Worm (Caenorhabditis elegans): Measurements from ENCODE around the gene Y25C1A.14.

DNA sequence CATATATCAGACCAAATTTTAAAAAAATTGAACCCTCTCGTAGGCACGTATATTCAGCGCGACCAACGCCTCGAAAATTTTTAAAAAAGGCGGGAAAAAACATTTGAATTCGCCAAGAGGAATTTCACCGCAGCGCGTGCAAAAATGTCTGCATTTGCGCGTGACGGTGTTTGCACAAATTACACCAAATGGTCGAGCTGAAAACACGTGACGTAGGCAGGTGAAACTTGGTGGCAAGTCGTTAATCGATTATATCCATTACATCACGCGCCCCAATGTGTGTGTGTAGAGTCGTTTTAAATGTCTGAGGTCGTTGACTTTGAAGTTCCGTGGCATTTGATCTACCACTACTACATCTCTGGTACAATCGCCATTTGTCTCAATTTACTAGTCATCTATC, 46.1 kb downstream of the Y25C1A.14 start, which contains the start of gene sri-31:
- TF ChIP-seq elt-2 (tag; optimal IDR thresholded peaks at IDR 0.05) (no peak), ets-4 (tag; optimal IDR thresholded peaks at IDR 0.05) (no peak), tbx-7 (tag; optimal IDR thresholded peaks at IDR 0.05) (no peak), unc-86 (tag; optimal IDR thresholded peaks at IDR 0.05) (no peak), ceh-45 (GFP tag; IDR thresholded peaks at IDR 0.05) (no peak), K09A11.1 (tag; optimal IDR thresholded peaks at IDR 0.05; ENCODE audit: insufficient read depth) (no peak), gmeb-2 (tag; optimal IDR thresholded peaks at IDR 0.05) (no peak), ama-1 (optimal IDR thresholded peaks at IDR 0.05) (no peak)

Measured in whole organism, late embryonic.